Worm (Caenorhabditis elegans): ENCODE data around the gene maa-1.

Gene maa-1

DNA sequence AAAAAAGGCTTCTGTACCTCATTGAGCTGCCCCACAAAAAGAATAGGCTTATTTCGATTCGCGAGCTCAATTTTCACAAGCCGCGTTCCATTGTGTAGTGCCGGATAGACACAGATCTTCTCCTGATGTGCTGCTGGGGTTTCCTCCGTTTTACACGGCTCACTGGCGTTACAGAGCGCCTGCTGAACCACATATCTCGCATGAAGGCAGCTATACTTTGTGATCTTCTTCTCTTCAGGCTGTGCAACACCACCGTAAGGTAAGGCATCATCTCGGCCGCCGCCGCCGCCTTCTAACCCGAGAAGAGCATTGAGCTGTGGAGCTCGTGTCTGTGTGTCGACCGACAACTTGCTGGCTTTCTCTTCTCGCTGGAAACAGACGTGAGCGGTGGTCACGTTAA is 31.2 kb upstream of the maa-1 start:
- TF ChIP-seq C34F6.9 (tag; optimal IDR thresholded peaks at IDR 0.05) = no peak
- TF ChIP-seq zag-1 (tag; optimal IDR thresholded peaks at IDR 0.05) = no peak
- no peak for TF ChIP-seq nhr-25 (tag; optimal IDR thresholded peaks at IDR 0.05)
- no peak for TF ChIP-seq F13H6.1 (tag; optimal IDR thresholded peaks at IDR 0.05)

DNA sequence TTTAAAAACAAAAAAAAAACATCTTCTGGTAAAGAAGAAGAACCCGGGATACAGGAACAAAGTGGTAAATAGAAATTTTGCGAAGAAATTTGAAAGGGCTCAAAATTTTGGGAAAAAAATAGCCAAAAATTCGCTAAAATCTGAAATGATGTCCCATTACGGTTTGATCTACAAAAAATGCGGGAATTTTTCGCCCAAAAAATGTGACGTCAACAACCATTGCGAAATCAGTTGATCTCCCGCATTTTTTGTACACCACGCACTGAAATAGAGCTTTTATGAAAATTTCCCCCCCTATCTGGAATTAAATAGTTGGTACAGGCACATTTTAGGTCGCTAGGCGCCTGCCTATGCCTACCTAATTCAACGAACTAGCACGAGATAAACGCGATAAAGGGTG is 27.3 kb upstream of the maa-1 start:
- no peak for TF ChIP-seq unc-55 (GFP tag; optimal IDR thresholded peaks at IDR 0.05)
- TF ChIP-seq snpc-4 (tag; optimal IDR thresholded peaks at IDR 0.05) = no peak
- TF ChIP-seq nhr-6 (tag; optimal IDR thresholded peaks at IDR 0.05) = no peak
- TF ChIP-seq gmeb-1 (tag; optimal IDR thresholded peaks at IDR 0.05) = no peak
- no peak for TF ChIP-seq mab-5 (tag; optimal IDR thresholded peaks at IDR 0.05)
- TF ChIP-seq elt-3 (tag; optimal IDR thresholded peaks at IDR 0.05) = no peak
- TF ChIP-seq ztf-4 (tag; optimal IDR thresholded peaks at IDR 0.05) = no peak
- no peak for TF ChIP-seq dmd-4 (tag; optimal IDR thresholded peaks at IDR 0.05)
- no peak for TF ChIP-seq F13H6.1 (tag; optimal IDR thresholded peaks at IDR 0.05)
- no peak for TF ChIP-seq lin-13 (GFP tag; optimal IDR thresholded peaks at IDR 0.05)

DNA sequence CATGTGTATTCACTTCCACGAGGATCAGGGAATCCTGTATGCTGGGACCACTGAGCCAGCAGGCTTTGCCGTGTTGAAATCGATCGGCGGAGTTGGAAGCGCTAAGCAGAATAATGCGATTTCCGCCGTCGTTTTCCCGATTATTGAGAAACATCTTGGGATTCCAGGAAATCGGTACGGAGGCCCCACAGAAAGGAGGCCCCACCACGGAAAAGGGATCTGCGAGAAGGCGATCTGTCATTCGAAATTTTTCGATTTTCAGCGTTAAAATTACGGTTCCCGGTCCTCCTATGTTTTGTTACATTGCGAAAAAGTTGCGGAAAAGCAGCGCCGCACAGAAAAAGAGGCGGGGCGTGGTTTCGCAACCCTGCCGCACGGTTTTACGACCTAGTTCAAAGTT is 26.0 kb upstream of the maa-1 start:
- TF ChIP-seq peb-1 (tag; optimal IDR thresholded peaks at IDR 0.05) (no peak), skn-1 (tag; optimal IDR thresholded peaks at IDR 0.05) (no peak), R02D3.7 (tag; optimal IDR thresholded peaks at IDR 0.05) (no peak), unc-39 (tag; optimal IDR thresholded peaks at IDR 0.05) (no peak), snpc-4 (tag; optimal IDR thresholded peaks at IDR 0.05) (no peak)

DNA sequence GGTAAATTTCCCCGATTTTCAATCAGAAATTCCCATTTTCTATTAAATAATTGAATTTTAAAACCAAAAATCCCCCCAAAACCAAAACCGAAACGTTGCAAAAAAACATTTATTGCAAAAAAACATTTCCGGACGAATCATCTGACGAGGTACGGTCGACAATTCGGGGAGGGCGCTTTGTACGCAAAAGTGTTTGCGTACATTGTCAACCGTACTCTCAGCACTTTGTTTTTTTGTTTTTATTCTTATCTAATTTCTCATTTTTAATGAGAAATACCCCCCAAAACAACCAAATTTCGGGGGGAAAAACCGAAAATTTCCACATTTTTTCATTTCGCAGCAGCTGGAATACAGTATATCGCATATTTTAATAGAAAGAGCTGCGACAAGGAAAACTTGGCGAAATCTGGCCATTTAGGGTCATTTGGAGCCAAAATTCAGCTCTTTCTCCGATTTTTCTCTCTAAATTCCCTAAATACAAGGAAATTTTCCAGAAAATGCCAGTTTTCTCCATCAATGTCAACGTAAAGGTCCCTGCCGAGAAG is 25.4 kb upstream of the maa-1 start, which contains the start of gene mif-1:
Gene mif-1 (plus strand): TSS at position 495 of the 545 bp plus-strand sequence.
- TF ChIP-seq sma-9 (GFP tag; optimal IDR thresholded peaks at IDR 0.05) (no peak), sma-9 (tag; optimal IDR thresholded peaks at IDR 0.05) (no peak), nhr-11 (tag; optimal IDR thresholded peaks at IDR 0.05) (no peak), aly-2 (tag; optimal IDR thresholded peaks at IDR 0.05) (no peak), C34F6.9 (tag; optimal IDR thresholded peaks at IDR 0.05) (peak; percentile 54), nhr-25 (tag; optimal IDR thresholded peaks at IDR 0.05) (no peak), lsy-2 (tag; optimal IDR thresholded peaks at IDR 0.05) (peak; percentile 86 to 98), egl-27 (tag; optimal IDR thresholded peaks at IDR 0.05) (no peak), skn-1 (tag; optimal IDR thresholded peaks at IDR 0.05) (no peak), mab-5 (tag; optimal IDR thresholded peaks at IDR 0.05) (no peak), mdl-1 (tag; optimal IDR thresholded peaks at IDR 0.05) (no peak), lin-13 (GFP tag; optimal IDR thresholded peaks at IDR 0.05) (peak; percentile 32), elt-3 (tag; optimal IDR thresholded peaks at IDR 0.05) (no peak), gmeb-1 (tag; optimal IDR thresholded peaks at IDR 0.05) (peak; percentile 36), ceh-16 (tag; optimal IDR thresholded peaks at IDR 0.05) (no peak), lin-39 (tag; optimal IDR thresholded peaks at IDR 0.05) (no peak), fos-1 (tag; optimal IDR thresholded peaks at IDR 0.05) (no peak), crh-2 (tag; optimal IDR thresholded peaks at IDR 0.05) (no peak), blmp-1 (tag; optimal IDR thresholded peaks at IDR 0.05; ENCODE audit: insufficient read depth) (no peak), unc-55 (GFP tag; optimal IDR thresholded peaks at IDR 0.05) (peak; percentile 64), alr-1 (tag; optimal IDR thresholded peaks at IDR 0.05) (no peak), nhr-129 (tag; optimal IDR thresholded peaks at IDR 0.05) (peak; percentile 41)

DNA sequence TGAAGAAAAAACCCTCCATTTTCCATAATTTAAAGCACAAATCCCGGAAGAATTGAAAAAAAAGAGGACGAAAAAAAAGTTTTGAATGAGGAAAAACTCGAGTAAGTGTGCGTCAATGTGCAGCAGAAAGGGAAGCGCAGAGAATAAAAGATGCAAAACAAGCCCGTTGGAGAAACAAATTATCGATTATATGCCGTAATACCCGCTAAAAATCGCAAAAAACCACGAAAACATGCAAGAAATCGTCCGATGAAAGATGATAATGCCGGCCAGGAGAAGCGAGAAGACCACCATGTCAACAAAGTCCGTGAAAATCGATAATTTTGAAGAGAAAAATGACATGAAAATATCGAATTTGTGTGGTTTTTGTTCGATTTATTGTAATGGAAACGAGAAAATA is 24.7 kb upstream of the maa-1 start:
- TF ChIP-seq snpc-4 (tag; optimal IDR thresholded peaks at IDR 0.05) (no peak), nhr-12 (tag; optimal IDR thresholded peaks at IDR 0.05) (no peak), C34F6.9 (tag; optimal IDR thresholded peaks at IDR 0.05) (no peak), crh-2 (tag; optimal IDR thresholded peaks at IDR 0.05) (no peak), unc-55 (GFP tag; optimal IDR thresholded peaks at IDR 0.05) (no peak), sma-3 (GFP tag; optimal IDR thresholded peaks at IDR 0.05) (no peak), ztf-1 (GFP tag; conservative IDR thresholded peaks at IDR 0.05) (no peak), ztf-11 (tag; optimal IDR thresholded peaks at IDR 0.05) (no peak), elt-3 (tag; optimal IDR thresholded peaks at IDR 0.05) (no peak), lin-11 (tag; optimal IDR thresholded peaks at IDR 0.05) (no peak), sma-9 (GFP tag; optimal IDR thresholded peaks at IDR 0.05) (no peak), sma-9 (tag; optimal IDR thresholded peaks at IDR 0.05) (no peak), nhr-129 (tag; optimal IDR thresholded peaks at IDR 0.05) (no peak)
